Fruit fly (Drosophila melanogaster) whole organism, embryonic: ENCODE measurements around the gene Trs20.
A peak's percentile ranks its signal among the peaks of the same experiment; 100 is the strongest.

Experiments used
- ATbp ChIP-seq: fragments of 200-800 bp; sonication (Bioruptor generic); optimal IDR thresholded peaks from 2 replicates; lab custom pipeline; 2017; ENCODE audit warnings: missing biosample characterization, mild to moderate bottlenecking, missing genetic modification characterization, missing genetic modification reagents
- Adf1 ChIP-seq: fragments of 200-800 bp; sonication (Bioruptor generic); IDR thresholded peaks from 2 replicates; pipeline ENCODE4 v1.3.6; 2022; ENCODE audit warnings: missing biosample characterization, missing genetic modification characterization
- Antp ChIP-seq: fragments of 200-800 bp; sonication (Bioruptor generic); optimal IDR thresholded peaks from 3 replicates; lab custom pipeline; 2016; ENCODE audit warnings: missing biosample characterization, missing genetic modification characterization
- B-H1 ChIP-seq: fragments of 200-800 bp; sonication (Bioruptor generic); IDR thresholded peaks from 3 replicates; pipeline ENCODE4 v1.3.6; 2022; ENCODE audit warnings: missing biosample characterization, missing genetic modification characterization
- CG10147 ChIP-seq: fragments of 200-800 bp; sonication (Bioruptor generic); optimal IDR thresholded peaks from 2 replicates; lab custom pipeline; 2019; ENCODE audit warnings: missing biosample characterization, mild to moderate bottlenecking, missing genetic modification characterization, moderate library complexity
- CG12155 ChIP-seq: fragments of 200-800 bp; sonication (Bioruptor generic); optimal IDR thresholded peaks from 3 replicates; lab custom pipeline; 2016; ENCODE audit warnings: missing biosample characterization, missing genetic modification characterization
- CG12391 ChIP-seq: fragments of 200-800 bp; sonication (Bioruptor generic); optimal IDR thresholded peaks from 3 replicates; lab custom pipeline; 2018; ENCODE audit warnings: missing biosample characterization, mild to moderate bottlenecking, missing genetic modification characterization, moderate library complexity
- CG15696 ChIP-seq: fragments of 200-800 bp; sonication (Bioruptor generic); optimal IDR thresholded peaks from 2 replicates; lab custom pipeline; 2019; ENCODE audit warnings: missing biosample characterization, mild to moderate bottlenecking, missing genetic modification characterization, moderate library complexity
- CG1647 ChIP-seq: fragments of 200-800 bp; sonication (Bioruptor generic); optimal IDR thresholded peaks from 3 replicates; lab custom pipeline; 2016; ENCODE audit warnings: missing biosample characterization, missing genetic modification characterization
- CG16863 ChIP-seq: fragments of 200-800 bp; sonication (Bioruptor generic); optimal IDR thresholded peaks from 3 replicates; lab custom pipeline; 2016; ENCODE audit warnings: missing biosample characterization, missing genetic modification characterization
- CG17568 ChIP-seq: fragments of 200-800 bp; sonication (Bioruptor generic); optimal IDR thresholded peaks from 2 replicates; lab custom pipeline; 2018; ENCODE audit warnings: missing biosample characterization, mild to moderate bottlenecking, missing genetic modification characterization, moderate library complexity
- CG18011 ChIP-seq: fragments of 200-800 bp; sonication (Bioruptor generic); optimal IDR thresholded peaks from 2 replicates; lab custom pipeline; 2017; ENCODE audit warnings: missing biosample characterization, missing genetic modification characterization, mild to moderate bottlenecking, moderate library complexity, missing genotype
- CG3281 ChIP-seq: fragments of 200-800 bp; sonication (Bioruptor generic); optimal IDR thresholded peaks from 3 replicates; lab custom pipeline; 2017; ENCODE audit warnings: missing biosample characterization, mild to moderate bottlenecking, missing genetic modification characterization
- CG4328 ChIP-seq: fragments of 200-800 bp; sonication (Bioruptor generic); optimal IDR thresholded peaks from 3 replicates; lab custom pipeline; 2017; ENCODE audit warnings: missing biosample characterization, missing genetic modification reagents, missing genetic modification characterization
- CG6175 ChIP-seq: fragments of 200-800 bp; sonication (Bioruptor generic); IDR thresholded peaks from 3 replicates; pipeline ENCODE4 v1.3.6; 2022; ENCODE audit warnings: missing biosample characterization, missing genetic modification characterization
- CG6765 ChIP-seq: fragments of 200-800 bp; sonication (Bioruptor generic); optimal IDR thresholded peaks from 3 replicates; lab custom pipeline; 2017; ENCODE audit warnings: missing biosample characterization, mild to moderate bottlenecking, missing genetic modification characterization
- CG9215 ChIP-seq: fragments of 200-800 bp; sonication (Bioruptor generic); IDR thresholded peaks from 2 replicates; pipeline ENCODE4 v1.3.6; 2022; ENCODE audit warnings: missing biosample characterization, missing genetic modification characterization
- CG9932 ChIP-seq: fragments of 200-800 bp; sonication (Bioruptor generic); IDR thresholded peaks from 2 replicates; pipeline ENCODE4 v1.3.6; 2022; ENCODE audit warnings: missing biosample characterization, missing genetic modification characterization
- Hey ChIP-seq: fragments of 200-800 bp; sonication (Bioruptor generic); optimal IDR thresholded peaks from 3 replicates; lab custom pipeline; 2018; ENCODE audit warnings: missing biosample characterization, mild to moderate bottlenecking, missing genetic modification characterization
- Hmx ChIP-seq: fragments of 200-800 bp; sonication (Bioruptor generic); optimal IDR thresholded peaks from 2 replicates; lab custom pipeline; 2016; ENCODE audit warnings: missing biosample characterization, missing genetic modification characterization
- Lim3 ChIP-seq: fragments of 200-800 bp; sonication (Bioruptor generic); IDR thresholded peaks from 2 replicates; pipeline ENCODE4 v1.3.6; 2022; ENCODE audit warnings: missing biosample characterization, missing genetic modification characterization
- MESR4 ChIP-seq: fragments of 200-800 bp; sonication (Bioruptor generic); optimal IDR thresholded peaks from 2 replicates; lab custom pipeline; 2018; ENCODE audit warnings: missing biosample characterization, mild to moderate bottlenecking, missing genetic modification characterization, moderate library complexity
- Opbp ChIP-seq: fragments of 200-800 bp; sonication (Bioruptor generic); IDR thresholded peaks from 3 replicates; pipeline ENCODE4 v1.3.6; 2022; ENCODE audit warnings: missing biosample characterization, missing genetic modification characterization; ENCODE audit not compliant: partially characterized antibody
- Ptx1 ChIP-seq: fragments of 200-800 bp; sonication (Bioruptor generic); IDR thresholded peaks from 2 replicates; pipeline ENCODE4 v1.3.6; 2022; ENCODE audit warnings: missing biosample characterization, missing genetic modification characterization
- TFAM ChIP-seq: fragments of 200-800 bp; sonication (Bioruptor generic); optimal IDR thresholded peaks from 2 replicates; lab custom pipeline; 2017; ENCODE audit warnings: missing biosample characterization, missing genetic modification characterization, inconsistent platforms
- Xrp1 ChIP-seq: fragments of 200-800 bp; sonication (Bioruptor generic); IDR thresholded peaks from 2 replicates; pipeline ENCODE4 v1.3.6; 2022; ENCODE audit warnings: missing biosample characterization, missing genetic modification characterization
- ab ChIP-seq: fragments of 200-800 bp; sonication (Bioruptor generic); optimal IDR thresholded peaks from 2 replicates; lab custom pipeline; 2016; ENCODE audit warnings: missing biosample characterization, missing genetic modification characterization
- ac ChIP-seq: fragments of 200-800 bp; sonication (Bioruptor generic); optimal IDR thresholded peaks from 3 replicates; lab custom pipeline; 2017; ENCODE audit warnings: missing biosample characterization, mild to moderate bottlenecking, missing genetic modification characterization
- ara ChIP-seq: fragments of 200-800 bp; sonication (Bioruptor generic); IDR thresholded peaks from 2 replicates; pipeline ENCODE4 v1.3.6; 2022; ENCODE audit warnings: missing biosample characterization, missing genetic modification characterization
- ash1 ChIP-seq: fragments of 200-800 bp; sonication (Bioruptor generic); optimal IDR thresholded peaks from 2 replicates; lab custom pipeline; 2018; ENCODE audit warnings: missing biosample characterization, mild to moderate bottlenecking, missing genetic modification characterization
- cas ChIP-seq: fragments of 200-800 bp; sonication (Bioruptor generic); IDR thresholded peaks from 2 replicates; pipeline ENCODE4 v1.3.6; 2022; ENCODE audit warnings: missing biosample characterization, missing genetic modification characterization
- chinmo ChIP-seq: fragments of 200-800 bp; sonication (Bioruptor generic); IDR thresholded peaks from 4 replicates; pipeline ENCODE4 v1.3.6; 2022; ENCODE audit warnings: missing biosample characterization, missing genetic modification characterization; ENCODE audit not compliant: partially characterized antibody
- crol ChIP-seq: fragments of 200-800 bp; sonication (Bioruptor generic); IDR thresholded peaks from 2 replicates; pipeline ENCODE4 v1.3.6; 2022; ENCODE audit warnings: missing biosample characterization, missing genetic modification characterization
- cwo ChIP-seq: fragments of 200-800 bp; sonication (Bioruptor generic); optimal IDR thresholded peaks from 3 replicates; lab custom pipeline; 2017; ENCODE audit warnings: missing biosample characterization, missing genetic modification characterization, mild to moderate bottlenecking, moderate library complexity, missing genetic modification reagents
- dati ChIP-seq: fragments of 200-800 bp; sonication (Bioruptor generic); IDR thresholded peaks from 2 replicates; pipeline ENCODE4 v1.3.6; 2022; ENCODE audit warnings: missing biosample characterization, missing genetic modification characterization
- dmrt11E ChIP-seq: fragments of 200-800 bp; sonication (Bioruptor generic); optimal IDR thresholded peaks from 3 replicates; lab custom pipeline; 2018; ENCODE audit warnings: missing biosample characterization, mild to moderate bottlenecking, missing genetic modification characterization, moderate library complexity
- ems ChIP-seq: fragments of 200-800 bp; sonication (Bioruptor generic); optimal IDR thresholded peaks from 3 replicates; lab custom pipeline; 2016; ENCODE audit warnings: missing biosample characterization, missing genetic modification characterization
- esg ChIP-seq: fragments of 200-800 bp; sonication (Bioruptor generic); conservative IDR thresholded peaks from 2 replicates; pipeline ENCODE4 v1.3.6; 2022; ENCODE audit warnings: missing biosample characterization, missing genetic modification characterization
- fd102C ChIP-seq: fragments of 200-800 bp; sonication (Bioruptor generic); optimal IDR thresholded peaks from 2 replicates; lab custom pipeline; 2018; ENCODE audit warnings: missing biosample characterization, mild to moderate bottlenecking, missing genetic modification characterization, moderate library complexity
- fru ChIP-seq: fragments of >200 bp; optimal IDR thresholded peaks from 2 replicates; lab custom pipeline; 2017
- h ChIP-seq: fragments of >200 bp; optimal IDR thresholded peaks from 2 replicates; lab custom pipeline; 2017
- insv ChIP-seq, 2 experiments: fragments of 200-800 bp; sonication (Bioruptor generic); optimal IDR thresholded peaks; 3 replicates each; lab custom pipeline; 2016 to 2018; ENCODE audit warnings: missing biosample characterization in 2 of 2, missing genetic modification characterization in 2 of 2
- pb ChIP-seq: fragments of 200-800 bp; sonication (Bioruptor generic); optimal IDR thresholded peaks from 3 replicates; lab custom pipeline; 2016; ENCODE audit warnings: missing biosample characterization, missing genetic modification characterization
- phol ChIP-seq: fragments of 200-800 bp; sonication (Bioruptor generic); optimal IDR thresholded peaks from 3 replicates; lab custom pipeline; 2018; ENCODE audit warnings: missing biosample characterization, mild to moderate bottlenecking, missing genetic modification characterization, moderate library complexity
- row ChIP-seq: fragments of 200-800 bp; sonication (Bioruptor generic); IDR thresholded peaks from 3 replicates; pipeline ENCODE4 v1.3.6; 2022; ENCODE audit warnings: missing biosample characterization, missing genetic modification characterization
- slp2 ChIP-seq: fragments of 200-800 bp; sonication (Bioruptor generic); optimal IDR thresholded peaks from 2 replicates; lab custom pipeline; 2016; ENCODE audit warnings: missing biosample characterization, missing genetic modification characterization
- sob ChIP-seq: fragments of 200-800 bp; sonication (Bioruptor generic); IDR thresholded peaks from 2 replicates; pipeline ENCODE4 v1.3.6; 2022; ENCODE audit warnings: missing biosample characterization, missing genetic modification characterization
- unc-4 ChIP-seq: fragments of 200-800 bp; sonication (Bioruptor generic); IDR thresholded peaks from 2 replicates; pipeline ENCODE4 v1.3.6; 2022; ENCODE audit warnings: missing biosample characterization, missing genetic modification characterization; ENCODE audit not compliant: partially characterized antibody
- unpg ChIP-seq: fragments of 200-800 bp; sonication (Bioruptor generic); optimal IDR thresholded peaks from 3 replicates; lab custom pipeline; 2018; ENCODE audit warnings: missing biosample characterization, mild to moderate bottlenecking, missing genetic modification characterization, moderate library complexity
- vvl ChIP-seq: fragments of 200-800 bp; sonication (Bioruptor generic); IDR thresholded peaks from 2 replicates; pipeline ENCODE4 v1.3.6; 2022; ENCODE audit warnings: missing biosample characterization, missing genetic modification characterization
- zen2 ChIP-seq: fragments of 200-800 bp; sonication (Bioruptor generic); IDR thresholded peaks from 3 replicates; pipeline ENCODE4 v1.3.6; 2022; ENCODE audit warnings: missing biosample characterization, missing genetic modification characterization; ENCODE audit not compliant: partially characterized antibody

The Trs20 gene

dm6 chr3L:16166217-16166997 lies 35.0 kb upstream of the Trs20 start (continued):
- TF ChIP-seq CG1647 (GFP tag; lab: Kevin White, UChicago), result no peak
- TF ChIP-seq Lim3 (GFP tag; lab: Robert Waterston, UW), result no peak
- no peak for TF ChIP-seq CG4328 (GFP tag; lab: Kevin White, UChicago)
- TF ChIP-seq ash1 (GFP tag; lab: Kevin White, UChicago), result no peak
- no peak for TF ChIP-seq zen2
- no peak for TF ChIP-seq CG12155 (GFP tag; lab: Kevin White, UChicago)
- TF ChIP-seq ems (GFP tag; lab: Kevin White, UChicago), result no peak
- TF ChIP-seq CG12391 (tag; lab: Kevin White, UChicago), result no peak
- TF ChIP-seq crol (GFP tag; lab: Robert Waterston, UW), result peak; percentile 91
- no peak for TF ChIP-seq Xrp1 (GFP tag; lab: Robert Waterston, UW)
- no peak for TF ChIP-seq CG6765
- no peak for TF ChIP-seq unc-4
- peak; percentile 45 for TF ChIP-seq cwo (GFP tag; lab: Kevin White, UChicago)
- TF ChIP-seq ab, result no peak
- 0 out of 3 replicates have a peak, but pooled peaks have one; percentile 29 for TF ChIP-seq CG6175
- no peak for TF ChIP-seq CG9932 (GFP tag; lab: Robert Waterston, UW)
- no peak for TF ChIP-seq CG16863
- TF ChIP-seq fru (lab: Kevin White, UChicago), result no peak
- TF ChIP-seq cas (GFP tag; lab: Robert Waterston, UW), result no peak
- no peak for TF ChIP-seq dmrt11E (tag; lab: Kevin White, UChicago)
- TF ChIP-seq vvl (GFP tag; lab: Robert Waterston, UW), result peak; percentile 21; the same call in 1 of the 2 replicates
- no peak for TF ChIP-seq B-H1 (GFP tag; lab: Robert Waterston, UW)
- no peak for TF ChIP-seq Ptx1
- no peak for TF ChIP-seq CG15696 (tag; lab: Kevin White, UChicago)
- TF ChIP-seq Adf1, result no peak
- TF ChIP-seq Hmx (GFP tag; lab: Kevin White, UChicago), result no peak
- TF ChIP-seq sob (GFP tag; lab: Robert Waterston, UW), result no peak
- no peak for TF ChIP-seq row (GFP tag; lab: Robert Waterston, UW)
- TF ChIP-seq CG10147 (GFP tag; lab: Kevin White, UChicago), result no peak
- TF ChIP-seq pb, result no peak
- peak; percentile 30 for TF ChIP-seq ATbp (GFP tag; lab: Kevin White, UChicago)
- TF ChIP-seq chinmo (GFP tag; lab: Robert Waterston, UW), result 0 out of 4 replicates have a peak, but pooled peaks have one; percentile 39
- no peak for TF ChIP-seq CG17568 (GFP tag; lab: Kevin White, UChicago)
- no peak for TF ChIP-seq CG18011 (GFP tag; lab: Kevin White, UChicago)
- no peak for TF ChIP-seq CG9215 (GFP tag; lab: Robert Waterston, UW)
- TF ChIP-seq fd102C (GFP tag; lab: Kevin White, UChicago), result no peak
- TF ChIP-seq Hey (tag; lab: Kevin White, UChicago), result no peak
- TF ChIP-seq TFAM (GFP tag; lab: Kevin White, UChicago), result no peak
- TF ChIP-seq dati, result no peak
- no peak for TF ChIP-seq insv (GFP tag; optimal IDR thresholded peaks at IDR 0.05; lab: Kevin White, UChicago)
- no peak for TF ChIP-seq MESR4
- no peak for TF ChIP-seq phol (tag; lab: Kevin White, UChicago)
- TF ChIP-seq ac, result no peak
- TF ChIP-seq ara, result no peak
- TF ChIP-seq slp2 (GFP tag; lab: Kevin White, UChicago), result no peak
- no peak for TF ChIP-seq h
- TF ChIP-seq unpg (GFP tag; lab: Kevin White, UChicago), result no peak
- no peak for TF ChIP-seq Opbp (GFP tag; lab: Robert Waterston, UW)
- no peak for TF ChIP-seq Antp (GFP tag; lab: Kevin White, UChicago)
- no peak for TF ChIP-seq esg (GFP tag; lab: Robert Waterston, UW)
- TF ChIP-seq CG3281 (GFP tag; lab: Kevin White, UChicago), result no peak
